Worm (Caenorhabditis elegans): ENCODE data around the gene skr-7.

DNA sequence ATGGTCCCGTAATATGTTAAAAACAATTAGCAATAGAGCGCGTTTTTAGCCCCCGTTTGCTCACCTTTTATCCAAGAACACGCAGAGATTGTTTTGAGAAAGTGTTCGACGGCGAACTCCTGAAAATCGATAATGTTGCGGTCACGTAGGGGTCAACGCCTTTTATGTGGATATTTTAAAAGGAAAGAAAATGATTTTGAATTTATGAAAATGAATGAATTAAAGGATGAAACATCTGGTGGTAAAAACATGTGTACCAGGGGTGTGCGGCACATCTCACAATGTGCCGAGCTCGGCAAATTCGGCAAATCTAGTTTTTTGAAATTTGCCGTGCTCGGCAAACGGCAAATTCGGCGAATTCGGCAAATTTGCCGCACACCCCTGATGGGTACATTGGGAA is 22.1 kb upstream of the skr-7 start, which contains the start of gene F13A2.4:
- TF ChIP-seq flt-1 (GFP tag; IDR thresholded peaks at IDR 0.05) (no peak), ztf-23 (GFP tag; IDR thresholded peaks at IDR 0.05) (no peak), med-1 (GFP tag; optimal IDR thresholded peaks at IDR 0.05; ENCODE audit: insufficient read depth) (no peak), ref-1 (GFP tag; conservative IDR thresholded peaks at IDR 0.05) (no peak), ztf-29 (GFP tag; IDR thresholded peaks at IDR 0.05) (no peak), T22C8.4 (GFP tag; IDR thresholded peaks at IDR 0.05) (no peak), cog-1 (tag; optimal IDR thresholded peaks at IDR 0.05) (no peak)

Data from whole organism, midembryonic.